Worm (Caenorhabditis elegans) whole organism, L1 larva: ENCODE data around the gene nas-8.

ENCODE experiments used
- C04F5.9 ChIP-seq: sonication (generic microtip); optimal IDR thresholded peaks from 2 replicates; lab custom pipeline; 2016; ENCODE audit warnings: missing genetic modification characterization, missing compliant biosample characterization
- C16A3.4 ChIP-seq: fragments of 150-350 bp; optimal IDR thresholded peaks from 2 replicates; lab custom pipeline; 2014; ENCODE audit warnings: missing biosample characterization, missing genetic modification characterization
- C34B4.2 ChIP-seq: sonication (generic microtip); optimal IDR thresholded peaks from 2 replicates; lab custom pipeline; 2017; ENCODE audit warnings: mild to moderate bottlenecking, missing genetic modification characterization, missing compliant biosample characterization
- aha-1 ChIP-seq: fragments of 150-350 bp; optimal IDR thresholded peaks from 2 replicates; lab custom pipeline; 2014; ENCODE audit warnings: missing biosample characterization, missing genetic modification characterization
- alr-1 ChIP-seq: fragments of 200-800 bp; sonication (Bioruptor generic); optimal IDR thresholded peaks from 2 replicates; lab custom pipeline; 2018; ENCODE audit warnings: borderline replicate concordance, mild to moderate bottlenecking, missing genetic modification characterization, missing compliant biosample characterization
- aly-2 ChIP-seq: fragments of 150-350 bp; optimal IDR thresholded peaks from 2 replicates; lab custom pipeline; 2014; ENCODE audit warnings: missing biosample characterization, missing genetic modification characterization
- blmp-1 ChIP-seq: fragments of 150-350 bp; optimal IDR thresholded peaks from 2 replicates; lab custom pipeline; 2014; ENCODE audit warnings: missing biosample characterization, missing genetic modification characterization
- ceh-63 ChIP-seq: fragments of 200-800 bp; sonication (Bioruptor generic); optimal IDR thresholded peaks from 2 replicates; lab custom pipeline; 2018; ENCODE audit warnings: mild to moderate bottlenecking, missing genetic modification characterization, missing compliant biosample characterization
- ceh-8 ChIP-seq: fragments of 200-800 bp; sonication (Bioruptor generic); optimal IDR thresholded peaks from 2 replicates; lab custom pipeline; 2018; ENCODE audit warnings: mild to moderate bottlenecking, missing genetic modification characterization, moderate library complexity, missing compliant biosample characterization
- ceh-82 ChIP-seq, 3 experiments: fragments of 150-350 bp in 1 of 3; sonication (generic microtip) in 2 of 3; optimal IDR thresholded peaks; 2 replicates each; lab custom pipeline; 2014 to 2017; ENCODE audit warnings: missing biosample characterization in 3 of 3, missing genetic modification characterization in 3 of 3
- ceh-90 ChIP-seq: sonication (generic microtip); optimal IDR thresholded peaks from 2 replicates; lab custom pipeline; 2016; ENCODE audit warnings: missing genetic modification characterization, missing compliant biosample characterization
- dpl-1 ChIP-seq, 3 experiments: fragments of 150-350 bp in 2 of 3; sonication (generic microtip) in 1 of 3; optimal IDR thresholded peaks; 2 replicates each; lab custom pipeline; 2014 to 2017; ENCODE audit warnings: missing biosample characterization in 3 of 3, missing genetic modification characterization in 3 of 3, missing genetic modification reagents in 3 of 3
- dsc-1 ChIP-seq: sonication (generic microtip); optimal IDR thresholded peaks from 2 replicates; lab custom pipeline; 2016; ENCODE audit warnings: mild to moderate bottlenecking, missing genetic modification characterization, missing compliant biosample characterization
- efl-1 ChIP-seq, 4 experiments: fragments of 150-350 bp; optimal IDR thresholded peaks in 3 of 4; peaks in 1 of 4; 1 replicate in 1 of 4; 2 replicates in 3 of 4; lab custom pipeline; 2014; ENCODE audit warnings: missing biosample characterization in 2 of 4, missing genetic modification characterization in 2 of 4, missing genetic modification reagents in 2 of 4
- efl-3 ChIP-seq: fragments of 200-800 bp; sonication (Bioruptor generic); optimal IDR thresholded peaks from 2 replicates; lab custom pipeline; 2018; ENCODE audit warnings: mild to moderate bottlenecking, missing genetic modification characterization, missing compliant biosample characterization
- egl-13 ChIP-seq: sonication (generic microtip); optimal IDR thresholded peaks from 2 replicates; lab custom pipeline; 2016; ENCODE audit warnings: missing genotype, missing genetic modification reagents, missing genetic modification characterization, missing compliant biosample characterization
- egl-27 ChIP-seq, 2 experiments: fragments of 150-350 bp in 1 of 2; sonication (generic microtip); optimal IDR thresholded peaks; 3 replicates each; lab custom pipeline; 2017 to 2018; ENCODE audit warnings: missing biosample characterization in 2 of 2, missing genetic modification characterization in 2 of 2, missing genetic modification reagents in 2 of 2
- elt-2 ChIP-seq: sonication (generic microtip); optimal IDR thresholded peaks from 2 replicates; lab custom pipeline; 2016; ENCODE audit warnings: missing genetic modification characterization, mild to moderate bottlenecking, inconsistent platforms, missing compliant biosample characterization, missing genetic modification reagents
- fkh-10 ChIP-seq: sonication (generic microtip); optimal IDR thresholded peaks from 2 replicates; lab custom pipeline; 2017; ENCODE audit warnings: missing biosample characterization, missing genetic modification reagents, missing genetic modification characterization
- fkh-8 ChIP-seq: sonication (generic microtip); optimal IDR thresholded peaks from 2 replicates; lab custom pipeline; 2016; ENCODE audit warnings: mild to moderate bottlenecking, missing genetic modification characterization, missing compliant biosample characterization
- fos-1 ChIP-seq: fragments of 150-350 bp; optimal IDR thresholded peaks from 2 replicates; lab custom pipeline; 2014; ENCODE audit warnings: missing biosample characterization, missing genetic modification characterization
- grh-1 ChIP-seq: fragments of 200-800 bp; sonication (Bioruptor generic); IDR thresholded peaks from 2 replicates; pipeline ENCODE4 v1.3.6; 2022; ENCODE audit warnings: missing genetic modification reagents, missing genetic modification characterization, missing compliant biosample characterization
- hpl-2 ChIP-seq: fragments of 150-350 bp; optimal IDR thresholded peaks from 2 replicates; lab custom pipeline; 2014; ENCODE audit warnings: missing biosample characterization, missing genetic modification reagents, missing genetic modification characterization
- irx-1 ChIP-seq: sonication (generic microtip); optimal IDR thresholded peaks from 2 replicates; lab custom pipeline; 2016; ENCODE audit warnings: missing genetic modification characterization, missing compliant biosample characterization
- jun-1 ChIP-seq: fragments of 150-350 bp; optimal IDR thresholded peaks from 2 replicates; lab custom pipeline; 2014; ENCODE audit warnings: missing biosample characterization, missing genetic modification reagents, missing genetic modification characterization
- lin-14 ChIP-seq: fragments of 200-800 bp; sonication (Bioruptor generic); optimal IDR thresholded peaks from 2 replicates; lab custom pipeline; 2018; ENCODE audit warnings: mild to moderate bottlenecking, missing genetic modification characterization, moderate library complexity, missing compliant biosample characterization
- lin-15B ChIP-seq: fragments of 150-350 bp; sonication (generic microtip); optimal IDR thresholded peaks from 3 replicates; lab custom pipeline; 2014; ENCODE audit warnings: missing biosample characterization, missing genetic modification characterization
- lsy-2 ChIP-seq, 2 experiments: fragments of 150-350 bp; optimal IDR thresholded peaks; 2 replicates each; lab custom pipeline; 2014; ENCODE audit warnings: missing biosample characterization in 2 of 2, missing genetic modification characterization in 2 of 2
- mdl-1 ChIP-seq, 2 experiments: fragments of 150-350 bp; optimal IDR thresholded peaks; 2 replicates each; lab custom pipeline; 2014 to 2017; ENCODE audit warnings: missing biosample characterization in 2 of 2, missing genetic modification characterization in 2 of 2, inconsistent platforms in 1 of 2
- mef-2 ChIP-seq: fragments of 150-350 bp; optimal IDR thresholded peaks from 2 replicates; lab custom pipeline; 2014; ENCODE audit warnings: missing biosample characterization, missing genetic modification characterization
- mep-1 ChIP-seq: fragments of 150-350 bp; optimal IDR thresholded peaks from 2 replicates; lab custom pipeline; 2014; ENCODE audit warnings: missing biosample characterization, missing genetic modification characterization
- nhr-11 ChIP-seq: fragments of 150-350 bp; optimal IDR thresholded peaks from 2 replicates; lab custom pipeline; 2014; ENCODE audit warnings: missing biosample characterization, missing genetic modification characterization
- nhr-12 ChIP-seq: sonication (generic microtip); optimal IDR thresholded peaks from 2 replicates; lab custom pipeline; 2017; ENCODE audit warnings: missing biosample characterization, missing genetic modification characterization
- nhr-19 ChIP-seq: fragments of 200-800 bp; sonication (Bioruptor generic); conservative IDR thresholded peaks from 2 replicates; pipeline ENCODE4 v1.3.6; 2022; ENCODE audit warnings: missing genetic modification characterization, missing compliant biosample characterization
- nhr-237 ChIP-seq: fragments of 150-350 bp; optimal IDR thresholded peaks from 2 replicates; lab custom pipeline; 2014; ENCODE audit warnings: missing biosample characterization, missing genetic modification characterization
- nhr-47 ChIP-seq: sonication (generic microtip); optimal IDR thresholded peaks from 2 replicates; lab custom pipeline; 2016; ENCODE audit warnings: mild to moderate bottlenecking, missing genetic modification characterization, moderate library complexity, missing compliant biosample characterization
- nhr-71 ChIP-seq: sonication (generic microtip); optimal IDR thresholded peaks from 2 replicates; lab custom pipeline; 2016; ENCODE audit warnings: mild to moderate bottlenecking, missing genetic modification characterization, moderate library complexity, missing compliant biosample characterization
- nhr-76 ChIP-seq: sonication (generic microtip); optimal IDR thresholded peaks from 2 replicates; lab custom pipeline; 2017; ENCODE audit warnings: missing biosample characterization, missing genetic modification characterization
- nhr-77 ChIP-seq: fragments of 150-350 bp; optimal IDR thresholded peaks from 2 replicates; lab custom pipeline; 2014; ENCODE audit warnings: missing biosample characterization, missing genetic modification characterization
- nhr-84 ChIP-seq: sonication (generic microtip); optimal IDR thresholded peaks from 2 replicates; lab custom pipeline; 2017; ENCODE audit warnings: missing biosample characterization, missing genetic modification characterization
- nhr-85 ChIP-seq: sonication (generic microtip); peaks from one replicate; lab custom pipeline; 2016; ENCODE audit warnings: missing genetic modification characterization, inconsistent platforms, missing compliant biosample characterization
- pqm-1 ChIP-seq: sonication (generic microtip); optimal IDR thresholded peaks from 3 replicates; lab custom pipeline; 2017; ENCODE audit warnings: missing biosample characterization, missing genetic modification characterization
- rnt-1 ChIP-seq: sonication (generic microtip); optimal IDR thresholded peaks from 2 replicates; lab custom pipeline; 2016; ENCODE audit warnings: mild to moderate bottlenecking, missing genetic modification characterization, moderate library complexity, missing compliant biosample characterization
- snu-23 ChIP-seq: sonication (generic microtip); optimal IDR thresholded peaks from 2 replicates; lab custom pipeline; 2016; ENCODE audit warnings: missing genetic modification characterization, missing compliant biosample characterization
- sup-37 ChIP-seq: fragments of 200-800 bp; sonication (Bioruptor generic); optimal IDR thresholded peaks from 2 replicates; lab custom pipeline; 2018; ENCODE audit warnings: mild to moderate bottlenecking, missing genetic modification characterization, missing compliant biosample characterization
- tbx-2 ChIP-seq: sonication (generic microtip); optimal IDR thresholded peaks from 2 replicates; lab custom pipeline; 2016; ENCODE audit warnings: missing genetic modification characterization, missing compliant biosample characterization
- unc-130 ChIP-seq: fragments of 150-350 bp; optimal IDR thresholded peaks from 2 replicates; lab custom pipeline; 2017; ENCODE audit warnings: missing biosample characterization, missing genetic modification characterization, inconsistent platforms
- unc-30 ChIP-seq: sonication (generic microtip); optimal IDR thresholded peaks from 2 replicates; lab custom pipeline; 2017; ENCODE audit warnings: missing biosample characterization, missing genetic modification characterization
- unc-62 ChIP-seq: fragments of 150-350 bp; optimal IDR thresholded peaks from 2 replicates; lab custom pipeline; 2014; ENCODE audit warnings: missing biosample characterization, missing genetic modification reagents, missing genetic modification characterization
- unc-86 ChIP-seq: sonication (generic microtip); optimal IDR thresholded peaks from 2 replicates; lab custom pipeline; 2016; ENCODE audit warnings: missing genetic modification characterization, missing compliant biosample characterization
- vab-15 ChIP-seq: sonication (generic microtip); optimal IDR thresholded peaks from 2 replicates; lab custom pipeline; 2017; ENCODE audit warnings: missing genotype, mild to moderate bottlenecking, missing genetic modification characterization, missing compliant biosample characterization
- zag-1 ChIP-seq: fragments of 150-350 bp; optimal IDR thresholded peaks from 2 replicates; lab custom pipeline; 2014; ENCODE audit warnings: missing biosample characterization, missing genetic modification characterization
- ztf-11 ChIP-seq, 2 experiments: sonication (generic microtip); optimal IDR thresholded peaks; 2 replicates each; lab custom pipeline; 2016 to 2017; ENCODE audit warnings: missing genetic modification characterization in 2 of 2, missing biosample characterization in 1 of 2, missing compliant biosample characterization in 1 of 2

The nas-8 gene

DNA sequence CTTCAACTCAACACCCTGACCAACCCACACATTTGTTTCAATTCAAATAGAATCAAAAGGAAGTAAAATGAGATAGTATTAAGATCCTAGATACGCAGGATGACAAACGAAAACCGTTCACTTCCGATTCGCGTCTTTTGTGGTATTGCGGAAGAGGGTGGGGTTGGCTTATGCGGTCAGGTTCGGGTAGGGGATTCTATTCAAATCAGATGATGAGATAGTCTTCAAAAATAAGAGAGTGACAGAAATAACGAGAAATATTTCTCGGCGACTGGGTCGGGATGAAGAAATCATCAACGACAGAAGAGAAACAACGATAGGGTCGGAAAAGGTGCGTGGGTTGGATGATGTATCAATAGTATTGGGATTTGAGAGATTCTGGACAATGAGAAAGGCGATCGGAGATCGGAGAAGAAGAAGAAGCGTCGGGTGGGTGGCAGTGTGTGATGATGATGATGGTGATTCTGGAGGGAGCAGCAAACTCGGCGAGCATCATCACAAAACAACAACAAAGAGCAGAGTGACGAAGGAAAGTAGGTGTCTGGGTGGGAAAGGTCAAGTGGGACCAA is 19.2 kb upstream of the nas-8 start (continued):
- TF ChIP-seq mef-2 = no peak
- no peak for TF ChIP-seq zag-1 (tag; lab: Kevin White, UChicago)
- TF ChIP-seq nhr-84 (tag; lab: Kevin White, UChicago) = no peak
- TF ChIP-seq lsy-2 (tag; optimal IDR thresholded peaks at IDR 0.05; lab: Kevin White, UChicago) = peak in 1 of 2 experiments; percentile 25
- TF ChIP-seq alr-1 (tag; lab: Kevin White, UChicago) = no peak
- TF ChIP-seq hpl-2 (GFP tag; lab: Kevin White, UChicago) = no peak
- TF ChIP-seq aha-1 (tag; lab: Kevin White, UChicago) = no peak
- no peak for TF ChIP-seq nhr-11 (tag; lab: Kevin White, UChicago)
- TF ChIP-seq efl-3 (GFP tag; lab: Kevin White, UChicago) = no peak
- TF ChIP-seq fkh-10 (GFP tag; lab: Kevin White, UChicago) = no peak
- no peak for TF ChIP-seq pqm-1 (tag; lab: Kevin White, UChicago)
- peak; percentile 62 for TF ChIP-seq rnt-1 (tag; lab: Kevin White, UChicago)
- TF ChIP-seq ceh-82 (tag; optimal IDR thresholded peaks at IDR 0.05; lab: Kevin White, UChicago) = no peak
- no peak for TF ChIP-seq fos-1
- TF ChIP-seq ceh-90 (tag; lab: Kevin White, UChicago) = no peak
- no peak for TF ChIP-seq dpl-1 (GFP tag; optimal IDR thresholded peaks at IDR 0.05; lab: Kevin White, UChicago)
- peak; percentile 10 for TF ChIP-seq snu-23 (GFP tag; lab: Kevin White, UChicago)
- no peak for TF ChIP-seq sup-37 (GFP tag; lab: Kevin White, UChicago)
- no peak for TF ChIP-seq C16A3.4 (tag; lab: Kevin White, UChicago)
- no peak for TF ChIP-seq fkh-8 (tag; lab: Kevin White, UChicago)
- TF ChIP-seq mep-1 (tag; lab: Kevin White, UChicago) = peak; percentile 72
- no peak for TF ChIP-seq efl-1 (optimal IDR thresholded peaks at IDR 0.05; lab: Kevin White, UChicago)
- TF ChIP-seq efl-1 (GFP tag; optimal IDR thresholded peaks at IDR 0.05 in 1 of 2; lab: Kevin White, UChicago) = no peak
- TF ChIP-seq lin-15B = no peak
- no peak for TF ChIP-seq C34B4.2 (tag; lab: Kevin White, UChicago)
- peak; percentile 85 for TF ChIP-seq blmp-1 (tag; lab: Kevin White, UChicago)
- TF ChIP-seq nhr-71 (tag; lab: Kevin White, UChicago) = peak; percentile 29
- TF ChIP-seq nhr-237 = no peak
- no peak for TF ChIP-seq nhr-77 (tag; lab: Kevin White, UChicago)
- TF ChIP-seq elt-2 (tag; lab: Kevin White, UChicago) = no peak
- no peak for TF ChIP-seq unc-62 (GFP tag; lab: Kevin White, UChicago)
- no peak for TF ChIP-seq grh-1
- TF ChIP-seq aly-2 (tag; lab: Kevin White, UChicago) = no peak
- no peak for TF ChIP-seq ceh-8 (GFP tag; lab: Kevin White, UChicago)
- peak; percentile 83 for TF ChIP-seq lin-14 (GFP tag; lab: Kevin White, UChicago)
- no peak for TF ChIP-seq egl-27 (tag; optimal IDR thresholded peaks at IDR 0.05; lab: Kevin White, UChicago)
- TF ChIP-seq nhr-19 = peak; percentile 6; the same call in 1 of the 2 replicates
- TF ChIP-seq ztf-11 (tag; optimal IDR thresholded peaks at IDR 0.05; lab: Kevin White, UChicago) = no peak
- no peak for TF ChIP-seq mdl-1 (tag; optimal IDR thresholded peaks at IDR 0.05; lab: Kevin White, UChicago)
- TF ChIP-seq unc-130 = peak; percentile 17
- TF ChIP-seq dsc-1 = peak; percentile 33
- no peak for TF ChIP-seq nhr-76
- peak; percentile 60 for TF ChIP-seq nhr-85 (tag; lab: Kevin White, UChicago)
- TF ChIP-seq nhr-47 (tag; lab: Kevin White, UChicago) = no peak
- no peak for TF ChIP-seq tbx-2 (tag; lab: Kevin White, UChicago)
- TF ChIP-seq nhr-12 (tag; lab: Kevin White, UChicago) = no peak
- TF ChIP-seq unc-86 (tag; lab: Kevin White, UChicago) = no peak
- no peak for TF ChIP-seq jun-1 (tag; lab: Kevin White, UChicago)
- no peak for TF ChIP-seq egl-13 (tag; lab: Kevin White, UChicago)
- TF ChIP-seq vab-15 (tag; lab: Kevin White, UChicago) = no peak
- TF ChIP-seq irx-1 (tag; lab: Kevin White, UChicago) = no peak
- TF ChIP-seq C04F5.9 (tag; lab: Kevin White, UChicago) = no peak
- no peak for TF ChIP-seq unc-30 (tag; lab: Kevin White, UChicago)
- no peak for TF ChIP-seq ceh-63
